Fruit fly (Drosophila melanogaster) whole organism: ENCODE measurements around the gene CecC.

ENCODE experiments used
- CG8478 ChIP-seq: fragments of >200 bp; optimal IDR thresholded peaks from 2 replicates; lab custom pipeline; 2018; ENCODE audit warnings: inconsistent platforms
- Dll ChIP-seq: fragments of >200 bp; optimal IDR thresholded peaks from 2 replicates; lab custom pipeline; 2017
- pan ChIP-seq: fragments of >200 bp; optimal IDR thresholded peaks from 2 replicates; lab custom pipeline; 2017
- psq ChIP-seq: fragments of >200 bp; optimal IDR thresholded peaks from 2 replicates; lab custom pipeline; 2017
- usp ChIP-seq: fragments of >200 bp; optimal IDR thresholded peaks from 2 replicates; lab custom pipeline; 2017; ENCODE audit warnings: missing biosample characterization, missing genetic modification characterization, mixed read lengths

DNA sequence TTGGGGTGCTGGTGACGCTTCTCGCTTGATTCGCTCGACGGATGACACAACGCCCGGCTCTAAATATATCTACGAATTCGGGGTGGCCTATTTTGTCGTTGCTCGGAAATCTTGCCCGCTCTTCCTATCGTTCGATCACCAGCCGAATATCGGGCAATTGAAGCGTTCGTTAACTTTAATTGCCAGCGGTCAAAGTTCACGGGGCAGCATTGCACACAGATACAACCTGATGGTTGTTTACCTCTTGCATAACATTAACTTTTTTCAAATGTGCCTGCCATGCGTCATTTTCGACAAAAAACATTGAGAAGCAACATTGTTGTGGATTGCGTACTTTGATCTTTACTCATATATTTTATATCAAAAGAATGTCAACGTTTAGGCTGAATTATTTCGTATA lies 18.5 kb upstream of the CecC start:
- no peak for TF ChIP-seq psq (lab: Kevin White, UChicago)
- TF ChIP-seq usp (GFP tag; lab: Kevin White, UChicago): no peak
- no peak for TF ChIP-seq pan (lab: Kevin White, UChicago)
- TF ChIP-seq CG8478 (lab: Kevin White, UChicago): no peak
- TF ChIP-seq Dll (lab: Kevin White, UChicago): no peak
